Worm (Caenorhabditis elegans) whole organism, midembryonic: ENCODE data around the gene heri-1.

Experiments used
- T22C8.4 ChIP-seq: fragments of 200-800 bp; sonication (Bioruptor generic); IDR thresholded peaks from 2 replicates; pipeline ENCODE4 v1.3.6; 2022; ENCODE audit warnings: missing genetic modification characterization, missing compliant biosample characterization
- cog-1 ChIP-seq: sonication (generic microtip); optimal IDR thresholded peaks from 2 replicates; lab custom pipeline; 2016; ENCODE audit warnings: missing genetic modification characterization, missing compliant biosample characterization
- flt-1 ChIP-seq: fragments of 200-800 bp; sonication (Bioruptor generic); IDR thresholded peaks from 2 replicates; pipeline ENCODE4 v1.3.6; 2022; ENCODE audit warnings: missing genetic modification characterization, missing compliant biosample characterization
- klf-2 ChIP-seq: fragments of 200-800 bp; sonication (Bioruptor generic); conservative IDR thresholded peaks from 2 replicates; pipeline ENCODE4 v1.3.6; 2022; ENCODE audit warnings: missing genetic modification reagents, missing genetic modification characterization, missing compliant biosample characterization
- med-1 ChIP-seq: sonication (generic microtip); optimal IDR thresholded peaks from 2 replicates; lab custom pipeline; 2017; ENCODE audit warnings: missing genetic modification characterization, mild to moderate bottlenecking, missing compliant biosample characterization, antibody characterized with exemption, missing genetic modification reagents; ENCODE audit not compliant: insufficient read depth
- ref-1 ChIP-seq: fragments of 200-800 bp; sonication (Bioruptor generic); conservative IDR thresholded peaks from 2 replicates; pipeline ENCODE4 v1.3.6; 2022; ENCODE audit warnings: missing genetic modification reagents, missing genetic modification characterization, missing compliant biosample characterization
- tab-1 ChIP-seq: fragments of 200-800 bp; sonication (Bioruptor generic); IDR thresholded peaks from 2 replicates; pipeline ENCODE4 v1.3.6; 2022; ENCODE audit warnings: missing genetic modification characterization, missing compliant biosample characterization
- ztf-23 ChIP-seq: fragments of 200-800 bp; sonication (Bioruptor generic); IDR thresholded peaks from 2 replicates; pipeline ENCODE4 v1.3.6; 2022; ENCODE audit warnings: missing genetic modification reagents, missing genetic modification characterization, missing compliant biosample characterization
- ztf-29 ChIP-seq: fragments of 200-800 bp; sonication (Bioruptor generic); IDR thresholded peaks from 2 replicates; pipeline ENCODE4 v1.3.6; 2022; ENCODE audit warnings: missing genetic modification reagents, missing genetic modification characterization, missing compliant biosample characterization

Gene heri-1

DNA sequence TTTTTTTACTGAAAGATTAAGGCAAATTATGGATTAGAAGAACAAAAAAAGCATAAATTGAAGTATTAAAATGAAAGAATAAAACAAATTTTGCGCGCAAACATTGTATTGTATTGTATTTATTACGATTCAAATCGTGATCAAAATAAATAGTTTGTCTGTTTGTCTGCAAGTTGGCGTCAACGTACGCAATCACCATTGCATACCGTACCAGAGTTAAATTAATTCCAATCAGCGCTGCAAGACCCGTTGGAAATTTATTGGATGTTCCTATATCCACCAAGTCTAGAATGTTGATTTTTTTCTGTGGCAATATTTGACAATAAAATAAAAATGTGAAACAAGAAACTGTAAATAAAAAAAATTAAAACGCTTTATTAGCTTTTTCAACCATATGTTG, at the start of gene heri-1:
heri-1 (minus strand) TSS at position 8 of the 400 bp plus-strand sequence.
- no peak for TF ChIP-seq tab-1 (GFP tag; lab: Robert Waterston, UW)
- no peak for TF ChIP-seq ztf-29 (GFP tag; lab: Robert Waterston, UW)
- TF ChIP-seq klf-2 (GFP tag; lab: Robert Waterston, UW), result no peak
- no peak for TF ChIP-seq cog-1
- TF ChIP-seq T22C8.4 (GFP tag; lab: Robert Waterston, UW), result no peak
- TF ChIP-seq ztf-23 (GFP tag; lab: Robert Waterston, UW), result no peak
- TF ChIP-seq med-1 (GFP tag; lab: Kevin White, UChicago), result no peak
- no peak for TF ChIP-seq ref-1 (GFP tag; lab: Robert Waterston, UW)
- no peak for TF ChIP-seq flt-1 (GFP tag; lab: Robert Waterston, UW)

- TF ChIP-seq med-1 (GFP tag; lab: Kevin White, UChicago), result no peak
- TF ChIP-seq ztf-23 (GFP tag; lab: Robert Waterston, UW), result no peak
- no peak for TF ChIP-seq T22C8.4 (GFP tag; lab: Robert Waterston, UW)
- no peak for TF ChIP-seq tab-1 (GFP tag; lab: Robert Waterston, UW)
Observed at ce11 chrII:6160994-6161393, 48.0 kb upstream of the heri-1 start, which contains the start of gene exp-1. Gene exp-1, minus strand, starts transcription at chrII:6161094.

DNA sequence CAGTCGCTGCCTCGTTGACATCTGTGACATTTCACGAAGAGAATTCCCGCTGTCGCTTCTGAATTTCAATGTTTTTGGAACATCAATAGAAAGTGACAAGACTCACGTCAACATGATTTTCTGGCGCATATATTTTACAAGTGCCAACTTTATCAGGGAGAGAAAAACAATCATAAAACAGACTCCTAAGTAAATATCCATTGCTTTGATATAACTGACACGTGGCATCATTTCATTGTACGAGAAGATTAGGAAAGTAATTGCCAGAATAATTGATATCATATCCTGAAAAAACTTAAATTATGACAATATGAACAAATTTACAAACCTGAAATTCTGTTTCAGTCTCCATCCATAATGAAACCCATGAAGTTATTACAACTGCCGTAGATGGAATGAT, 45.1 kb upstream of the heri-1 start:
- TF ChIP-seq klf-2 (GFP tag; lab: Robert Waterston, UW) (no peak), flt-1 (GFP tag; lab: Robert Waterston, UW) (no peak), med-1 (GFP tag; lab: Kevin White, UChicago) (no peak), cog-1 (no peak), T22C8.4 (GFP tag; lab: Robert Waterston, UW) (no peak), ztf-23 (GFP tag; lab: Robert Waterston, UW) (no peak), tab-1 (GFP tag; lab: Robert Waterston, UW) (no peak), ztf-29 (GFP tag; lab: Robert Waterston, UW) (no peak), ref-1 (GFP tag; lab: Robert Waterston, UW) (no peak)

DNA sequence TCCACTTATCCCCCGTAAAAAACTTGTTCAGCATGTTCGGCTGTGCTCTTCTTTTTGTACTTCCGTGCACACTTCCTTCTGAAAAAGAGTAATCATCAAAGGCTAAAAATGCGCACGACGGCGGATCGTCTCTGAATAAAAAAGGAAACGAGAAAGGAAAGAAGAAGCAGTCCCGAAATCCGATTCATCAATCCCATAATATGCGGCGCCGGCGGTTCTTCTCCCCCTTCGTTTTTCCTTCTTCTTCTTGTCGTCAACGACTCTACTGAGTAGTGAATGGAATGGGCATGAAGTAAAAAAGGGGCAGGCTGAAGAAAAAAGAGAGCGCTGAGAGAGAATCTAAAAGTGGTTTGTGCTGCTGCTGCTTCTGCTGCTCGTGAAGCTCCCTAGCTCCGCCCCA, 36.4 kb upstream of the heri-1 start:
- TF ChIP-seq ref-1 (GFP tag; lab: Robert Waterston, UW) (no peak), med-1 (GFP tag; lab: Kevin White, UChicago) (no peak), ztf-29 (GFP tag; lab: Robert Waterston, UW) (no peak), T22C8.4 (GFP tag; lab: Robert Waterston, UW) (no peak)

DNA sequence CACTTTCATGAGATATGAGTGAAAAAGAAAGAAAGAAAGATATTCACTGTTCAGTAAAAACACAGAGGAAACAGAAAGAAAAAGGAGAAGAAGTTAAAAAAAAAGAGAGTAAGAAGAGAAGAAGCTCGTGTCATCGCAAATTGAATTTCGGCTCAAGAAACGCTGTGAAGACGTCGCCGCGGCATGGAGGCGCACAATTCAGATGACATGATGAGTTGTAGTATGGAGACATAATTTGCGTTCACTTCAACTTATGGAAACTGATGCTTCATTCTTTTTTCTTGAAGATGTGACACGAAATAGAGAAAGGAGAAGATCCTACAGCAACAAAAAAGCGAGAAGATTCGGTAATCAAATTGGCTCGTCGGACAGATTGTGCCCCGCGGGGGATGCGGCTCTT, 35.4 kb upstream of the heri-1 start:
- TF ChIP-seq ztf-23 (GFP tag; lab: Robert Waterston, UW) (no peak), klf-2 (GFP tag; lab: Robert Waterston, UW) (no peak), flt-1 (GFP tag; lab: Robert Waterston, UW) (no peak), tab-1 (GFP tag; lab: Robert Waterston, UW) (no peak), T22C8.4 (GFP tag; lab: Robert Waterston, UW) (no peak), ref-1 (GFP tag; lab: Robert Waterston, UW) (no peak), med-1 (GFP tag; lab: Kevin White, UChicago) (no peak), cog-1 (no peak)

DNA sequence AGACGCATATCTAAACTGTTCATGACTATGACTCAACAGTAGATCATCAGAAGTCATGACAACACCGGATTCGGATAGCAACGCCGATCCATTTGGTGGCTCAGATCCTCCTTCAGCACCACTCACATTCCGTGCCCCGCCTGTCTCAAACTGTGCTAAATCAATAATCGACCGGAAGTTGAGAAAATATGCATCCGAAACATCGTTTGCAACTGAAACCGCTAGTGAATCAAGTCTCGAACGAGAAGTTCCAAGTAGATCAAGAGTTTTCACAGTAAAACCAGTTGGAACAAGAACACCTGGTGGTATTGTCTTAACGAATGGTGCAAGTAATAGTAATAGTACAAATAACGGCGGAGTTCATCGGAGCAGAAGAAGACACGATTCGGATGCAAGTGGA, 34.1 kb upstream of the heri-1 start:
- TF ChIP-seq ref-1 (GFP tag; lab: Robert Waterston, UW) (no peak), cog-1 (no peak), flt-1 (GFP tag; lab: Robert Waterston, UW) (no peak), tab-1 (GFP tag; lab: Robert Waterston, UW) (no peak), med-1 (GFP tag; lab: Kevin White, UChicago) (no peak), T22C8.4 (GFP tag; lab: Robert Waterston, UW) (no peak), klf-2 (GFP tag; lab: Robert Waterston, UW) (no peak), ztf-29 (GFP tag; lab: Robert Waterston, UW) (no peak), ztf-23 (GFP tag; lab: Robert Waterston, UW) (no peak)

ce11 chrII:6142539-6142938, 29.5 kb upstream of the heri-1 start:
- TF ChIP-seq ztf-23 (GFP tag; lab: Robert Waterston, UW), result no peak
- no peak for TF ChIP-seq med-1 (GFP tag; lab: Kevin White, UChicago)
- no peak for TF ChIP-seq ztf-29 (GFP tag; lab: Robert Waterston, UW)
- no peak for TF ChIP-seq ref-1 (GFP tag; lab: Robert Waterston, UW)

DNA sequence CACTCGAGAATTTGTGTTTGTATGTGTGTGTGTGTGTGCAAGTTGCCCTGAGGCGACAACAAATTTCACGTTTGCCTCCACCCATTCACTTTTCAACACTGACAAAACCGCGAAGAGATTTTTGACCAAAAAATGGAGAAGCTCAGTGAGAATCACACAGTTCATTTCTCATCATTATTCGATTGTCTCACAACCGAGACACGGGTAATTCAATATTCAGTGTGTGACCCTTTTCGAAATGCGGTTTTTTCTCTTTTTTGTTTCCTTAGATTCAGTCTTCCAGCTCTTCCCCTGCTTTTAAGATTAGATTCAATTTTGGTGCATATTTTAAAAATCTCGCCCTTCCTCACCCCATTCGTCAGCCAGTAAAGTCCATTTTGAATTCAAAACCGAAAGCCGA, 26.5 kb upstream of the heri-1 start:
- no peak for TF ChIP-seq tab-1 (GFP tag; lab: Robert Waterston, UW)

DNA sequence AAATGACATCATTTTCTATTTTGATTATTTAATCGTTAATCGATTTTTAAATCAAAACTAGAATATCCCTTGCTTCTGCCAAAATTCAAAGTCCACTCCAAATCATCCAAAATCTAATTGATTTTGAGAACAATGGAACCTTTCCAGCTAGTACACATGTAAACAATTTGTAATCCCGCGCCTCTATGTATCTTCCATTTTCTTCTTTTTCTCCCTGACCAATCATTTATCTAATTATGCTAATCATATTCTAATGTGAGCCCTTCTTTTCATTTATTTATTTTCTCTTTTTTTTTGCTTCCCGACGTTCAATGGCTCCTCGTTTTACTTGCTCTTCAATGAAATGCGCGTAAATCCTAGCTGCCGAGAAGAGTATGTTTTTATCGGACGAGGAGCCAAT, 25.1 kb upstream of the heri-1 start:
- TF ChIP-seq flt-1 (GFP tag; lab: Robert Waterston, UW) (no peak), ztf-29 (GFP tag; lab: Robert Waterston, UW) (no peak), tab-1 (GFP tag; lab: Robert Waterston, UW) (no peak), med-1 (GFP tag; lab: Kevin White, UChicago) (no peak), cog-1 (no peak), ztf-23 (GFP tag; lab: Robert Waterston, UW) (no peak), klf-2 (GFP tag; lab: Robert Waterston, UW) (no peak), ref-1 (GFP tag; lab: Robert Waterston, UW) (no peak), T22C8.4 (GFP tag; lab: Robert Waterston, UW) (no peak)

DNA sequence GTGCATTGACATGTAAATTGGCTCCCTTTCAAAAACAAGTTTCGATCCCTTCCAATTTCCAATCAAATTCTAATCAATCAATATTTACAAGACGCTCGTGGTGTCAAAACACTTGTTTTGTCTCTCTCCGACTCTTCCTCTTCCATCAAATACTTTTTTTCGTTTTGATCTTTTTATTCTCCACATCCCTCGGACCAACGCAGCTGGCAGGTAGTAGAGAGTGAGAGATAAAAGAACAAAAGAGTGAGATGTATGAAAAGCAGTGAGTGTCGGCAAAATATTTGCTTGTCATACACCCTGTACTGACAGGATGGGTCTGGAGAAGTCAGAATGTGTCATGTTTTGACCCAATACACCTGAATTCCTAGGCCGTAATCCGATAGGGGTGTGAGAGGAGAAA, 23.7 kb upstream of the heri-1 start:
- TF ChIP-seq ztf-29 (GFP tag; lab: Robert Waterston, UW), result no peak
- no peak for TF ChIP-seq tab-1 (GFP tag; lab: Robert Waterston, UW)
- no peak for TF ChIP-seq ztf-23 (GFP tag; lab: Robert Waterston, UW)
- TF ChIP-seq cog-1, result no peak
- no peak for TF ChIP-seq ref-1 (GFP tag; lab: Robert Waterston, UW)
- no peak for TF ChIP-seq klf-2 (GFP tag; lab: Robert Waterston, UW)
- TF ChIP-seq T22C8.4 (GFP tag; lab: Robert Waterston, UW), result no peak
- TF ChIP-seq med-1 (GFP tag; lab: Kevin White, UChicago), result no peak
- no peak for TF ChIP-seq flt-1 (GFP tag; lab: Robert Waterston, UW)
